Worm (Caenorhabditis elegans) whole organism, L2 larva: Measurements from ENCODE around the gene W04G3.12.

Experiments
- C34F6.9 ChIP-seq: fragments of 150-350 bp; optimal IDR thresholded peaks from 2 replicates; lab custom pipeline; 2014; ENCODE audit warnings: missing biosample characterization, missing genetic modification characterization
- F13H6.1 ChIP-seq: sonication (generic microtip); optimal IDR thresholded peaks from 2 replicates; lab custom pipeline; 2016; ENCODE audit warnings: missing genetic modification characterization, missing compliant biosample characterization
- R02D3.7 ChIP-seq: fragments of 150-350 bp; optimal IDR thresholded peaks from 2 replicates; lab custom pipeline; 2014; ENCODE audit warnings: missing biosample characterization, missing genetic modification characterization
- Y55F3AM.14 ChIP-seq: fragments of 200-800 bp; sonication (Bioruptor generic); optimal IDR thresholded peaks from 2 replicates; lab custom pipeline; 2018; ENCODE audit warnings: mild to moderate bottlenecking, missing genetic modification characterization, missing compliant biosample characterization
- ZK546.5 ChIP-seq: sonication (generic microtip); optimal IDR thresholded peaks from 2 replicates; lab custom pipeline; 2017; ENCODE audit warnings: missing biosample characterization, missing genetic modification characterization
- alr-1 ChIP-seq: fragments of 150-350 bp; optimal IDR thresholded peaks from 2 replicates; lab custom pipeline; 2014; ENCODE audit warnings: missing biosample characterization, missing genetic modification characterization
- aly-2 ChIP-seq: fragments of 150-350 bp; optimal IDR thresholded peaks from 2 replicates; lab custom pipeline; 2014; ENCODE audit warnings: missing biosample characterization, missing genetic modification characterization
- ama-1 ChIP-seq: fragments of 150-350 bp; optimal IDR thresholded peaks from 2 replicates; lab custom pipeline; 2018; ENCODE audit warnings: inconsistent platforms
- blmp-1 ChIP-seq: sonication (generic microtip); optimal IDR thresholded peaks from 2 replicates; lab custom pipeline; 2017; ENCODE audit warnings: missing genetic modification characterization, mild to moderate bottlenecking, missing compliant biosample characterization, antibody characterized with exemption, moderate library complexity; ENCODE audit not compliant: insufficient read depth
- ceh-16 ChIP-seq: fragments of 150-350 bp; optimal IDR thresholded peaks from 2 replicates; lab custom pipeline; 2014; ENCODE audit warnings: missing biosample characterization, missing genetic modification characterization
- ceh-82 ChIP-seq: fragments of 150-350 bp; optimal IDR thresholded peaks from 2 replicates; lab custom pipeline; 2014; ENCODE audit warnings: missing biosample characterization, missing genetic modification characterization
- crh-2 ChIP-seq: sonication (generic microtip); optimal IDR thresholded peaks from 2 replicates; lab custom pipeline; 2017; ENCODE audit warnings: missing biosample characterization, missing genetic modification characterization
- dmd-4 ChIP-seq: sonication (generic microtip); optimal IDR thresholded peaks from 2 replicates; lab custom pipeline; 2017; ENCODE audit warnings: missing biosample characterization, missing genetic modification characterization
- egl-27 ChIP-seq: sonication (generic microtip); optimal IDR thresholded peaks from 3 replicates; lab custom pipeline; 2017; ENCODE audit warnings: missing biosample characterization, missing genetic modification reagents, missing genetic modification characterization
- elt-1 ChIP-seq: fragments of 150-350 bp; optimal IDR thresholded peaks from 2 replicates; lab custom pipeline; 2014; ENCODE audit warnings: missing biosample characterization, missing genetic modification characterization
- elt-3 ChIP-seq: sonication (generic microtip); optimal IDR thresholded peaks from 2 replicates; lab custom pipeline; 2017; ENCODE audit warnings: missing biosample characterization, missing genetic modification characterization
- fos-1 ChIP-seq: fragments of 150-350 bp; optimal IDR thresholded peaks from 2 replicates; lab custom pipeline; 2014; ENCODE audit warnings: missing biosample characterization, missing genetic modification characterization
- gmeb-1 ChIP-seq: fragments of 150-350 bp; optimal IDR thresholded peaks from 2 replicates; lab custom pipeline; 2014; ENCODE audit warnings: missing biosample characterization, missing genetic modification characterization
- lin-11 ChIP-seq: fragments of 150-350 bp; sonication (generic microtip); optimal IDR thresholded peaks from 2 replicates; lab custom pipeline; 2014; ENCODE audit warnings: missing biosample characterization, missing genetic modification characterization, inconsistent platforms, mixed read lengths
- lin-13 ChIP-seq: fragments of 150-350 bp; optimal IDR thresholded peaks from 2 replicates; lab custom pipeline; 2014; ENCODE audit warnings: missing biosample characterization, missing genetic modification reagents, missing genetic modification characterization
- lin-39 ChIP-seq: fragments of 150-350 bp; optimal IDR thresholded peaks from 2 replicates; lab custom pipeline; 2014; ENCODE audit warnings: missing biosample characterization, missing genetic modification reagents, missing genetic modification characterization
- lsy-2 ChIP-seq, 2 experiments: fragments of 150-350 bp in 1 of 2; sonication (generic microtip) in 1 of 2; optimal IDR thresholded peaks; 2 replicates each; lab custom pipeline; 2014 to 2017; ENCODE audit warnings: missing biosample characterization in 2 of 2, missing genetic modification characterization in 2 of 2
- mab-5 ChIP-seq: fragments of 150-350 bp; optimal IDR thresholded peaks from 2 replicates; lab custom pipeline; 2014; ENCODE audit warnings: missing biosample characterization, missing genetic modification characterization
- mbf-1 ChIP-seq: sonication (generic microtip); optimal IDR thresholded peaks from 2 replicates; lab custom pipeline; 2017; ENCODE audit warnings: missing biosample characterization, missing genetic modification characterization
- mdl-1 ChIP-seq, 2 experiments: fragments of 150-350 bp in 1 of 2; sonication (generic microtip) in 1 of 2; optimal IDR thresholded peaks; 2 replicates each; lab custom pipeline; 2017; ENCODE audit warnings: missing biosample characterization in 2 of 2, missing genetic modification characterization in 2 of 2
- nhr-10 ChIP-seq: sonication (generic microtip); optimal IDR thresholded peaks from 2 replicates; lab custom pipeline; 2017; ENCODE audit warnings: missing biosample characterization, missing genetic modification characterization
- nhr-11 ChIP-seq: fragments of 150-350 bp; optimal IDR thresholded peaks from 2 replicates; lab custom pipeline; 2014; ENCODE audit warnings: missing biosample characterization, missing genetic modification characterization
- nhr-12 ChIP-seq: fragments of 150-350 bp; optimal IDR thresholded peaks from 2 replicates; lab custom pipeline; 2014; ENCODE audit warnings: missing biosample characterization, missing genetic modification characterization
- nhr-129 ChIP-seq: fragments of 150-350 bp; optimal IDR thresholded peaks from 2 replicates; lab custom pipeline; 2014; ENCODE audit warnings: missing biosample characterization, missing genetic modification characterization
- nhr-21 ChIP-seq: fragments of 150-350 bp; optimal IDR thresholded peaks from 2 replicates; lab custom pipeline; 2014; ENCODE audit warnings: missing biosample characterization, missing genetic modification characterization
- nhr-23 ChIP-seq: fragments of 150-350 bp; optimal IDR thresholded peaks from 2 replicates; lab custom pipeline; 2014; ENCODE audit warnings: missing biosample characterization, missing genetic modification reagents, missing genetic modification characterization
- nhr-237 ChIP-seq: fragments of 150-350 bp; optimal IDR thresholded peaks from 2 replicates; lab custom pipeline; 2014; ENCODE audit warnings: missing biosample characterization, missing genetic modification characterization
- nhr-25 ChIP-seq: fragments of 150-350 bp; sonication (generic microtip); optimal IDR thresholded peaks from 3 replicates; lab custom pipeline; 2014; ENCODE audit warnings: missing biosample characterization, missing genetic modification characterization
- nhr-6 ChIP-seq: fragments of 150-350 bp; optimal IDR thresholded peaks from 2 replicates; lab custom pipeline; 2014; ENCODE audit warnings: missing biosample characterization, missing genetic modification characterization
- nhr-77 ChIP-seq: fragments of 150-350 bp; optimal IDR thresholded peaks from 2 replicates; lab custom pipeline; 2014; ENCODE audit warnings: missing biosample characterization, missing genetic modification characterization
- peb-1 ChIP-seq: fragments of 150-350 bp; optimal IDR thresholded peaks from 2 replicates; lab custom pipeline; 2014; ENCODE audit warnings: missing biosample characterization, missing genetic modification characterization
- sem-4 ChIP-seq: fragments of 150-350 bp; optimal IDR thresholded peaks from 2 replicates; lab custom pipeline; 2014; ENCODE audit warnings: missing biosample characterization, missing genetic modification reagents, missing genetic modification characterization
- skn-1 ChIP-seq: sonication (generic microtip); optimal IDR thresholded peaks from 2 replicates; lab custom pipeline; 2017; ENCODE audit warnings: missing biosample characterization, missing genetic modification characterization
- sma-3 ChIP-seq: sonication (generic microtip); optimal IDR thresholded peaks from 2 replicates; lab custom pipeline; 2016; ENCODE audit warnings: missing genetic modification reagents, missing genetic modification characterization, missing compliant biosample characterization
- sma-9 ChIP-seq, 2 experiments: fragments of 150-350 bp in 1 of 2; sonication (generic microtip) in 1 of 2; optimal IDR thresholded peaks; 2 replicates each; lab custom pipeline; 2014 to 2016; ENCODE audit warnings: missing genetic modification characterization in 2 of 2, mild to moderate bottlenecking in 1 of 2, missing biosample characterization in 1 of 2, missing compliant biosample characterization in 1 of 2, missing genetic modification reagents in 1 of 2, moderate library complexity in 1 of 2
- snpc-4 ChIP-seq: fragments of 150-350 bp; optimal IDR thresholded peaks from 2 replicates; lab custom pipeline; 2014; ENCODE audit warnings: missing biosample characterization, missing genetic modification characterization
- unc-39 ChIP-seq: fragments of 150-350 bp; optimal IDR thresholded peaks from 2 replicates; lab custom pipeline; 2014; ENCODE audit warnings: missing biosample characterization, missing genetic modification characterization
- unc-55 ChIP-seq: fragments of 150-350 bp; sonication (generic microtip); optimal IDR thresholded peaks from 3 replicates; lab custom pipeline; 2014; ENCODE audit warnings: missing biosample characterization, missing genetic modification reagents, missing genetic modification characterization
- unc-62 ChIP-seq: fragments of 150-350 bp; optimal IDR thresholded peaks from 2 replicates; lab custom pipeline; 2014; ENCODE audit warnings: missing biosample characterization, missing genetic modification reagents, missing genetic modification characterization
- zag-1 ChIP-seq: fragments of 150-350 bp; optimal IDR thresholded peaks from 2 replicates; lab custom pipeline; 2014; ENCODE audit warnings: missing biosample characterization, missing genetic modification characterization
- ztf-1 ChIP-seq: fragments of 200-800 bp; sonication (Bioruptor generic); conservative IDR thresholded peaks from 2 replicates; pipeline ENCODE4 v1.3.6; 2022; ENCODE audit warnings: missing genetic modification characterization, missing compliant biosample characterization
- ztf-11 ChIP-seq: sonication (generic microtip); optimal IDR thresholded peaks from 2 replicates; lab custom pipeline; 2017; ENCODE audit warnings: missing biosample characterization, missing genetic modification characterization
- ztf-4 ChIP-seq: fragments of 150-350 bp; optimal IDR thresholded peaks from 2 replicates; lab custom pipeline; 2014; ENCODE audit warnings: missing biosample characterization, missing genetic modification characterization

The W04G3.12 gene

ce11 chrX:11095480-11095879 lies 18.9 kb upstream of the W04G3.12 start (continued):
- peak; percentile 11 for TF ChIP-seq nhr-10
- no peak for TF ChIP-seq ama-1 (lab: Kevin White, UChicago)
- TF ChIP-seq nhr-21 (tag; lab: Kevin White, UChicago) = peak; percentile 75

ce11 chrX:11093985-11094593 lies 17.5 kb upstream of the W04G3.12 start:
- TF ChIP-seq unc-39 (tag; lab: Kevin White, UChicago) (peak; percentile 98), ama-1 (lab: Kevin White, UChicago) (peak; percentile 66), nhr-23 (tag; lab: Kevin White, UChicago) (peak; percentile 56), Y55F3AM.14 (GFP tag; lab: Kevin White, UChicago) (peak; percentile 97), alr-1 (peak; percentile 61), nhr-21 (tag; lab: Kevin White, UChicago) (peak; percentile 100), ztf-1 (GFP tag; lab: Robert Waterston, UW) (peak; percentile 93; the same call in 1 of the 2 replicates), aly-2 (tag; lab: Kevin White, UChicago) (peak; percentile 67), fos-1 (tag; lab: Kevin White, UChicago) (peak; percentile 100), blmp-1 (tag; lab: Kevin White, UChicago) (peak; percentile 88), lin-13 (GFP tag; lab: Kevin White, UChicago) (peak; percentile 99), elt-3 (tag; lab: Kevin White, UChicago) (peak; percentile 100), egl-27 (peak; percentile 100), ztf-11 (tag; lab: Kevin White, UChicago) (peak; percentile 84), ceh-82 (tag; lab: Kevin White, UChicago) (peak; percentile 99), nhr-10 (peak; percentile 100), mbf-1 (tag; lab: Kevin White, UChicago) (peak; percentile 82), sma-3 (GFP tag; lab: Kevin White, UChicago) (peak; percentile 100), skn-1 (tag; lab: Kevin White, UChicago) (peak; percentile 93), peb-1 (peak; percentile 26), unc-55 (peak; percentile 100), nhr-12 (peak; percentile 75), ZK546.5 (tag; lab: Kevin White, UChicago) (peak; percentile 90), nhr-11 (tag; lab: Kevin White, UChicago) (peak; percentile 85), nhr-77 (tag; lab: Kevin White, UChicago) (peak; percentile 100), dmd-4 (tag; lab: Kevin White, UChicago) (peak; percentile 85), lsy-2 (tag; optimal IDR thresholded peaks at IDR 0.05; lab: Kevin White, UChicago) (peak; percentile 97 to 98), ceh-16 (tag; lab: Kevin White, UChicago) (peak; percentile 95), crh-2 (tag; lab: Kevin White, UChicago) (peak; percentile 100), nhr-129 (tag; lab: Kevin White, UChicago) (peak; percentile 100), lin-11 (tag; lab: Kevin White, UChicago) (peak; percentile 100), sma-9 (GFP tag; optimal IDR thresholded peaks at IDR 0.05; lab: Kevin White, UChicago) (peak; percentile 100), sma-9 (tag; optimal IDR thresholded peaks at IDR 0.05; lab: Kevin White, UChicago) (peak; percentile 94), unc-62 (peak; percentile 99), nhr-237 (peak; percentile 100), sem-4 (peak; percentile 99), R02D3.7 (peak; percentile 89), nhr-6 (tag; lab: Kevin White, UChicago) (peak; percentile 99), nhr-25 (peak; percentile 99), snpc-4 (peak; percentile 94), elt-1 (tag; lab: Kevin White, UChicago) (peak; percentile 54), mdl-1 (tag; optimal IDR thresholded peaks at IDR 0.05; lab: Kevin White, UChicago) (peak; percentile 95 to 97), zag-1 (tag; lab: Kevin White, UChicago) (peak; percentile 100), ztf-4 (tag; lab: Kevin White, UChicago) (peak; percentile 99), C34F6.9 (peak; percentile 100), gmeb-1 (tag; lab: Kevin White, UChicago) (peak; percentile 97), mab-5 (tag; lab: Kevin White, UChicago) (peak; percentile 99), F13H6.1 (peak; percentile 100), lin-39 (tag; lab: Kevin White, UChicago) (peak; percentile 100)
